Fruit fly (Drosophila melanogaster) whole organism, prepupa: ENCODE measurements around the gene CG17600.
A peak's percentile ranks its signal among the peaks of the same experiment; 100 is the strongest.

ENCODE experiments used
- Blimp-1 ChIP-seq: fragments of 200-800 bp; sonication (Bioruptor generic); optimal IDR thresholded peaks from 3 replicates; lab custom pipeline; 2017; ENCODE audit warnings: missing biosample characterization, missing genetic modification characterization, mild to moderate bottlenecking, moderate library complexity, missing genetic modification reagents
- CG10669 ChIP-seq: fragments of 200-800 bp; sonication (Bioruptor generic); optimal IDR thresholded peaks from 3 replicates; lab custom pipeline; 2018; ENCODE audit warnings: missing biosample characterization, mild to moderate bottlenecking, missing genetic modification characterization, moderate library complexity
- CG11762 ChIP-seq: fragments of 200-800 bp; sonication (Bioruptor generic); optimal IDR thresholded peaks from 3 replicates; lab custom pipeline; 2016; ENCODE audit warnings: missing biosample characterization, missing genetic modification characterization; ENCODE audit not compliant: insufficient read depth
- CG1621 ChIP-seq: fragments of 200-800 bp; sonication (Bioruptor generic); optimal IDR thresholded peaks from 3 replicates; lab custom pipeline; 2018; ENCODE audit warnings: missing biosample characterization, mild to moderate bottlenecking, missing genetic modification characterization
- CG31627 ChIP-seq: fragments of 200-800 bp; sonication (Bioruptor generic); optimal IDR thresholded peaks from 3 replicates; lab custom pipeline; 2016; ENCODE audit warnings: missing biosample characterization, missing genetic modification characterization
- CG32006 ChIP-seq: fragments of 200-800 bp; sonication (Bioruptor generic); optimal IDR thresholded peaks from 3 replicates; lab custom pipeline; 2017; ENCODE audit warnings: missing biosample characterization, mild to moderate bottlenecking, missing genetic modification characterization
- CG34406 ChIP-seq: fragments of 200-800 bp; sonication (Bioruptor generic); optimal IDR thresholded peaks from 3 replicates; lab custom pipeline; 2016; ENCODE audit warnings: missing biosample characterization, missing genetic modification characterization
- CG3919 ChIP-seq: fragments of 200-800 bp; sonication (Bioruptor generic); optimal IDR thresholded peaks from 3 replicates; lab custom pipeline; 2016; ENCODE audit warnings: missing biosample characterization, missing genetic modification characterization
- CG4318 ChIP-seq: fragments of 200-800 bp; sonication (Bioruptor generic); optimal IDR thresholded peaks from 3 replicates; lab custom pipeline; 2017; ENCODE audit warnings: missing biosample characterization, mild to moderate bottlenecking, missing genetic modification characterization
- CG6276 ChIP-seq: fragments of 200-800 bp; sonication (Bioruptor generic); optimal IDR thresholded peaks from 2 replicates; lab custom pipeline; 2017; ENCODE audit warnings: missing biosample characterization, mild to moderate bottlenecking, missing genetic modification characterization
- CG6808 ChIP-seq: fragments of 200-800 bp; sonication (Bioruptor generic); optimal IDR thresholded peaks from 3 replicates; lab custom pipeline; 2017; ENCODE audit warnings: missing biosample characterization, missing genetic modification characterization, mild to moderate bottlenecking, moderate library complexity, missing genetic modification reagents
- CG6854 ChIP-seq: fragments of 200-800 bp; sonication (Bioruptor generic); optimal IDR thresholded peaks from 2 replicates; lab custom pipeline; 2017; ENCODE audit warnings: missing biosample characterization, mild to moderate bottlenecking, missing genetic modification characterization
- CG7368 ChIP-seq: fragments of 200-800 bp; sonication (Bioruptor generic); optimal IDR thresholded peaks from 3 replicates; lab custom pipeline; 2016; ENCODE audit warnings: missing biosample characterization, missing genetic modification characterization
- CG8119 ChIP-seq: fragments of 200-800 bp; sonication (Bioruptor generic); IDR thresholded peaks from 3 replicates; pipeline ENCODE4 v1.3.6; 2022; ENCODE audit warnings: missing biosample characterization, missing genetic modification characterization
- CG8319 ChIP-seq: fragments of 200-800 bp; sonication (Bioruptor generic); optimal IDR thresholded peaks from 3 replicates; lab custom pipeline; 2016; ENCODE audit warnings: missing biosample characterization, missing genetic modification characterization
- CG8632 ChIP-seq: fragments of 200-800 bp; sonication (Bioruptor generic); optimal IDR thresholded peaks from 3 replicates; lab custom pipeline; 2016; ENCODE audit warnings: missing biosample characterization, missing genetic modification characterization
- CG9139 ChIP-seq: fragments of 200-800 bp; sonication (Bioruptor generic); optimal IDR thresholded peaks from 3 replicates; lab custom pipeline; 2017; ENCODE audit warnings: missing biosample characterization, mild to moderate bottlenecking, missing genetic modification characterization
- Eip78C ChIP-seq: fragments of 200-800 bp; sonication (Bioruptor generic); peaks from one replicate; lab custom pipeline; 2016; ENCODE audit warnings: missing biosample characterization, missing genetic modification characterization
- Eip93F ChIP-seq: fragments of 200-800 bp; sonication (Bioruptor generic); optimal IDR thresholded peaks from 2 replicates; lab custom pipeline; 2016; ENCODE audit warnings: missing biosample characterization, mild to moderate bottlenecking, missing genetic modification characterization
- Ets96B ChIP-seq: fragments of 200-800 bp; optimal IDR thresholded peaks from 2 replicates; lab custom pipeline; 2019; ENCODE audit warnings: missing biosample characterization, mild to moderate bottlenecking, missing genetic modification characterization, moderate library complexity
- Hr39 ChIP-seq: fragments of 200-800 bp; sonication (Bioruptor generic); optimal IDR thresholded peaks from 2 replicates; lab custom pipeline; 2016; ENCODE audit warnings: missing biosample characterization, missing genetic modification characterization
- Met ChIP-seq: fragments of 200-800 bp; sonication (Bioruptor generic); optimal IDR thresholded peaks from 3 replicates; lab custom pipeline; 2016; ENCODE audit warnings: missing biosample characterization, missing genetic modification characterization
- OdsH ChIP-seq: fragments of 200-800 bp; sonication (Bioruptor generic); optimal IDR thresholded peaks from 3 replicates; lab custom pipeline; 2016; ENCODE audit warnings: missing biosample characterization, missing genetic modification characterization
- Sox102F ChIP-seq: fragments of 200-800 bp; sonication (Bioruptor generic); optimal IDR thresholded peaks from 2 replicates; lab custom pipeline; 2016; ENCODE audit warnings: missing biosample characterization, mild to moderate bottlenecking, missing genetic modification characterization
- Sox14 ChIP-seq: fragments of 200-800 bp; sonication (Bioruptor generic); optimal IDR thresholded peaks from 3 replicates; lab custom pipeline; 2016; ENCODE audit warnings: missing biosample characterization, missing genetic modification characterization
- achi ChIP-seq: fragments of 200-800 bp; sonication (Bioruptor generic); optimal IDR thresholded peaks from 3 replicates; lab custom pipeline; 2016; ENCODE audit warnings: missing biosample characterization, missing genetic modification characterization
- acj6 ChIP-seq: fragments of 200-800 bp; sonication (Bioruptor generic); optimal IDR thresholded peaks from 3 replicates; lab custom pipeline; 2016; ENCODE audit warnings: missing biosample characterization, missing genetic modification characterization
- cyc ChIP-seq: fragments of 200-800 bp; sonication (Bioruptor generic); optimal IDR thresholded peaks from 3 replicates; lab custom pipeline; 2016; ENCODE audit warnings: missing biosample characterization, missing genetic modification characterization
- fd59A ChIP-seq: fragments of 200-800 bp; sonication (Bioruptor generic); optimal IDR thresholded peaks from 2 replicates; lab custom pipeline; 2017; ENCODE audit warnings: missing biosample characterization, mild to moderate bottlenecking, missing genetic modification characterization, missing genetic modification reagents
- fkh ChIP-seq: fragments of 200-800 bp; sonication (Bioruptor generic); optimal IDR thresholded peaks from 3 replicates; lab custom pipeline; 2017; ENCODE audit warnings: missing biosample characterization, mild to moderate bottlenecking, missing genetic modification characterization, moderate library complexity
- net ChIP-seq: fragments of 200-800 bp; sonication (Bioruptor generic); optimal IDR thresholded peaks from 3 replicates; lab custom pipeline; 2016; ENCODE audit warnings: missing biosample characterization, missing genetic modification characterization
- salr ChIP-seq, 2 experiments: fragments of 200-800 bp; sonication (Bioruptor generic); optimal IDR thresholded peaks; 3 replicates each; lab custom pipeline; 2016 to 2018; ENCODE audit warnings: missing biosample characterization in 2 of 2, missing genetic modification characterization in 2 of 2, mild to moderate bottlenecking in 1 of 2
- ss ChIP-seq, 2 experiments: fragments of 200-800 bp; sonication (Bioruptor generic); optimal IDR thresholded peaks; 2 replicates in 1 of 2; 3 replicates in 1 of 2; lab custom pipeline; 2017 to 2018; ENCODE audit warnings: mild to moderate bottlenecking in 2 of 2, missing biosample characterization in 2 of 2, missing genetic modification characterization in 2 of 2, moderate library complexity in 1 of 2
- svp ChIP-seq: fragments of 200-800 bp; sonication (Bioruptor generic); peaks from one replicate; lab custom pipeline; 2016; ENCODE audit warnings: missing biosample characterization, missing genetic modification characterization
- topi ChIP-seq: fragments of 200-800 bp; sonication (Bioruptor generic); optimal IDR thresholded peaks from 3 replicates; lab custom pipeline; 2016; ENCODE audit warnings: missing biosample characterization, missing genetic modification characterization
- vri ChIP-seq: fragments of 200-800 bp; sonication (Bioruptor generic); optimal IDR thresholded peaks from 3 replicates; lab custom pipeline; 2016; ENCODE audit warnings: missing biosample characterization, mild to moderate bottlenecking, missing genetic modification characterization

The CG17600 gene

DNA sequence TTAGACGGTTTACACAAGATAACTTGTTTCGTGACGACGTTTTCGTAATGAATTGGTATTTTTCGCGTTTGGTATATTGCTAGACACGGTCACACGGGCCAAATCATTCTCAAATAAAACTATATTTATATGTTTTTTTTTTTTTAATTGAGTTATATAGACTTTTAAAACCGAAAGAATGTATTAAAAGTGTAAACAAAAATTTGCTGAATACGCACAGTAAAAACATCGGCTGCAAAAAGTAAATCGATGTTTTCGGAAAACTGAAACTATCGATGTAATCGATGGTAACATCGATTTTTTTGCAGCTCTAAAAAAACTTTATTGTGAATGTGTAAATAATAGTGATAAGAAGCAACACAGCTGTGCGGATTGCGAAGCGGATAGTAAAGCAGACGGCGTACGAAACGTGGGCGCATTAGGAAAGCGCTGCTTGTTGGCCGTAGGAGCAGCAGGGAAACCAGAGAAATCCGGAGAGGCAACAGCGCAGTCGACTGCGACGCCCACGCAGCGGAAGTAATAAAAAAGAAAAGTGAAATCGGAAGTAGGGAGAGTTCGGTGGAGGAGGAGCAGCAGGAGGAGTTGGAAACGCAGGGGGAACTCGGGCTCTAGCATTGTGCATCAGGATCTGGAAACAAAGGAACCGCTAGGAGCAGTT is 14.8 kb downstream of the CG17600 start, which contains the start of gene S6kII (continued):
- TF ChIP-seq CG34406: no peak
- no peak for TF ChIP-seq salr (GFP tag; optimal IDR thresholded peaks at IDR 0.05; lab: Kevin White, UChicago)
- TF ChIP-seq CG8119 (GFP tag; lab: Robert Waterston, UW): no peak
- TF ChIP-seq net (GFP tag; lab: Kevin White, UChicago): no peak
- no peak for TF ChIP-seq CG32006 (GFP tag; lab: Kevin White, UChicago)
- no peak for TF ChIP-seq topi (GFP tag; lab: Kevin White, UChicago)
- peak; percentile 55 for TF ChIP-seq Blimp-1 (GFP tag; lab: Kevin White, UChicago)
- TF ChIP-seq acj6 (GFP tag; lab: Kevin White, UChicago): no peak
- no peak for TF ChIP-seq vri (GFP tag; lab: Kevin White, UChicago)

DNA sequence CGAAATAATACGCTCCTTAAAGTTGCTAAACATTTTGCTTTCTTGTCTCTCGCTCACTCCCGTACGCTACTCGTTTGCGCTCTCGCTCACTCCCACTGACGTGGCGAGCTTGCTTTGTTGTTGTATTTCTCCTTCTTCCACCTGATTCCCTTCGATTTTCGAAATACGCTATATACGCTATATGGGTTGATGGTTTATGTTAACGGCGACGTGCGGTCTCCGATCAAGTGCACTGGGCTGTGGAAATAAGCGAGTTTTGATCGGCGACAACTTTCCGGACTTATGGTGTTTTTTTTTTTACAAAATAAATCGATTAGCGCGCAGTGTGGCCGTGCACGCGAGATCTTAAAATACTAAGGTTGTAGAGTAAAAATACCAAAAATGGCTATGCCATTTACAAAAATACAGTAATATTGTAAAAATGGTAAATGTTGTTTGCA is 25.1 kb downstream of the CG17600 start, which contains the start of gene CG17598:
CG17598 (minus strand) TSS at position 319 of the 440 bp plus-strand sequence.
- peak; percentile 36 for TF ChIP-seq CG1621 (tag; lab: Kevin White, UChicago)
- no peak for TF ChIP-seq ss (GFP tag; optimal IDR thresholded peaks at IDR 0.05; lab: Kevin White, UChicago)
- peak; percentile 24 for TF ChIP-seq Sox14 (GFP tag; lab: Kevin White, UChicago)
- TF ChIP-seq Eip78C (GFP tag; lab: Kevin White, UChicago): peak; percentile 63
- TF ChIP-seq CG7368 (GFP tag; lab: Kevin White, UChicago): no peak
- no peak for TF ChIP-seq CG8632 (GFP tag; lab: Kevin White, UChicago)
- no peak for TF ChIP-seq CG8319
- TF ChIP-seq, all 60 proteins: peak for 3

- no peak for TF ChIP-seq CG32006 (GFP tag; lab: Kevin White, UChicago)
- TF ChIP-seq CG6276 (GFP tag; lab: Kevin White, UChicago): no peak
- no peak for TF ChIP-seq CG31627 (GFP tag; lab: Kevin White, UChicago)
- TF ChIP-seq acj6 (GFP tag; lab: Kevin White, UChicago): no peak
- no peak for TF ChIP-seq Met
- no peak for TF ChIP-seq CG6854 (GFP tag; lab: Kevin White, UChicago)
- TF ChIP-seq cyc (GFP tag; lab: Kevin White, UChicago): no peak
- TF ChIP-seq svp (GFP tag; lab: Kevin White, UChicago): no peak
- TF ChIP-seq fkh: no peak
- no peak for TF ChIP-seq Eip93F (GFP tag; lab: Kevin White, UChicago)
- no peak for TF ChIP-seq CG34406
Measured at dm6 chrX:22544222-22544621, 29.2 kb downstream of the CG17600 start, which contains the start of gene Cluap1. Gene Cluap1 (minus strand): TSS chrX:22544322.

dm6 chrX:22544660-22545059 is 29.7 kb downstream of the CG17600 start:
- TF ChIP-seq OdsH (GFP tag; lab: Kevin White, UChicago) (no peak), CG11762 (GFP tag; lab: Kevin White, UChicago) (no peak), ss (GFP tag; optimal IDR thresholded peaks at IDR 0.05; lab: Kevin White, UChicago) (no peak), CG4318 (GFP tag; lab: Kevin White, UChicago) (no peak), CG3919 (no peak), CG10669 (GFP tag; lab: Kevin White, UChicago) (no peak), CG9139 (GFP tag; lab: Kevin White, UChicago) (no peak), net (GFP tag; lab: Kevin White, UChicago) (no peak), CG8119 (GFP tag; lab: Robert Waterston, UW) (no peak), Sox102F (GFP tag; lab: Kevin White, UChicago) (no peak), fd59A (GFP tag; lab: Kevin White, UChicago) (no peak), Ets96B (no peak), CG8319 (no peak), vri (GFP tag; lab: Kevin White, UChicago) (no peak), Eip93F (GFP tag; lab: Kevin White, UChicago) (no peak), achi (GFP tag; lab: Kevin White, UChicago) (no peak), CG6808 (no peak), Hr39 (no peak), salr (GFP tag; optimal IDR thresholded peaks at IDR 0.05; lab: Kevin White, UChicago) (no peak)
